Worm (Caenorhabditis elegans) whole organism, L1 larva: ENCODE measurements around the gene hic-1.

ENCODE experiments used
- C34B4.2 ChIP-seq: sonication (generic microtip); optimal IDR thresholded peaks from 2 replicates; lab custom pipeline; 2017; ENCODE audit warnings: mild to moderate bottlenecking, missing genetic modification characterization, missing compliant biosample characterization
- aha-1 ChIP-seq: fragments of 150-350 bp; optimal IDR thresholded peaks from 2 replicates; lab custom pipeline; 2014; ENCODE audit warnings: missing biosample characterization, missing genetic modification characterization
- ceh-82 ChIP-seq, 3 experiments: fragments of 150-350 bp in 1 of 3; sonication (generic microtip) in 2 of 3; optimal IDR thresholded peaks; 2 replicates each; lab custom pipeline; 2014 to 2017; ENCODE audit warnings: missing biosample characterization in 3 of 3, missing genetic modification characterization in 3 of 3
- dsc-1 ChIP-seq: sonication (generic microtip); optimal IDR thresholded peaks from 2 replicates; lab custom pipeline; 2016; ENCODE audit warnings: mild to moderate bottlenecking, missing genetic modification characterization, missing compliant biosample characterization
- efl-1 ChIP-seq, 4 experiments: fragments of 150-350 bp; optimal IDR thresholded peaks in 3 of 4; peaks in 1 of 4; 1 replicate in 1 of 4; 2 replicates in 3 of 4; lab custom pipeline; 2014; ENCODE audit warnings: missing biosample characterization in 2 of 4, missing genetic modification characterization in 2 of 4, missing genetic modification reagents in 2 of 4
- egl-13 ChIP-seq: sonication (generic microtip); optimal IDR thresholded peaks from 2 replicates; lab custom pipeline; 2016; ENCODE audit warnings: missing genotype, missing genetic modification reagents, missing genetic modification characterization, missing compliant biosample characterization
- elt-2 ChIP-seq: sonication (generic microtip); optimal IDR thresholded peaks from 2 replicates; lab custom pipeline; 2016; ENCODE audit warnings: missing genetic modification characterization, mild to moderate bottlenecking, inconsistent platforms, missing compliant biosample characterization, missing genetic modification reagents
- fkh-4 ChIP-seq: sonication (generic microtip); optimal IDR thresholded peaks from 2 replicates; lab custom pipeline; 2016; ENCODE audit warnings: missing compliant biosample characterization, missing genetic modification characterization, borderline replicate concordance
- fkh-8 ChIP-seq: sonication (generic microtip); optimal IDR thresholded peaks from 2 replicates; lab custom pipeline; 2016; ENCODE audit warnings: mild to moderate bottlenecking, missing genetic modification characterization, missing compliant biosample characterization
- irx-1 ChIP-seq: sonication (generic microtip); optimal IDR thresholded peaks from 2 replicates; lab custom pipeline; 2016; ENCODE audit warnings: missing genetic modification characterization, missing compliant biosample characterization
- jun-1 ChIP-seq: fragments of 150-350 bp; optimal IDR thresholded peaks from 2 replicates; lab custom pipeline; 2014; ENCODE audit warnings: missing biosample characterization, missing genetic modification reagents, missing genetic modification characterization
- lin-13 ChIP-seq: fragments of 150-350 bp; optimal IDR thresholded peaks from 2 replicates; lab custom pipeline; 2014; ENCODE audit warnings: missing biosample characterization, missing genetic modification reagents, missing genetic modification characterization
- lin-14 ChIP-seq: fragments of 200-800 bp; sonication (Bioruptor generic); optimal IDR thresholded peaks from 2 replicates; lab custom pipeline; 2018; ENCODE audit warnings: mild to moderate bottlenecking, missing genetic modification characterization, moderate library complexity, missing compliant biosample characterization
- lin-35 ChIP-seq, 2 experiments: fragments of 150-350 bp; optimal IDR thresholded peaks; 2 replicates each; lab custom pipeline; 2014; ENCODE audit warnings: missing biosample characterization in 2 of 2, missing genetic modification characterization in 2 of 2, missing genetic modification reagents in 2 of 2
- nhr-19 ChIP-seq: fragments of 200-800 bp; sonication (Bioruptor generic); conservative IDR thresholded peaks from 2 replicates; pipeline ENCODE4 v1.3.6; 2022; ENCODE audit warnings: missing genetic modification characterization, missing compliant biosample characterization
- nhr-28 ChIP-seq: fragments of 150-350 bp; optimal IDR thresholded peaks from 2 replicates; lab custom pipeline; 2014; ENCODE audit warnings: missing biosample characterization, missing genetic modification characterization
- nhr-47 ChIP-seq: sonication (generic microtip); optimal IDR thresholded peaks from 2 replicates; lab custom pipeline; 2016; ENCODE audit warnings: mild to moderate bottlenecking, missing genetic modification characterization, moderate library complexity, missing compliant biosample characterization
- nhr-85 ChIP-seq: sonication (generic microtip); peaks from one replicate; lab custom pipeline; 2016; ENCODE audit warnings: missing genetic modification characterization, inconsistent platforms, missing compliant biosample characterization
- pqm-1 ChIP-seq: sonication (generic microtip); optimal IDR thresholded peaks from 3 replicates; lab custom pipeline; 2017; ENCODE audit warnings: missing biosample characterization, missing genetic modification characterization
- sox-4 ChIP-seq: sonication (generic microtip); optimal IDR thresholded peaks from 2 replicates; lab custom pipeline; 2016; ENCODE audit warnings: missing genetic modification characterization, missing compliant biosample characterization
- tlp-1 ChIP-seq: fragments of 150-350 bp; optimal IDR thresholded peaks from 2 replicates; lab custom pipeline; 2014; ENCODE audit warnings: missing biosample characterization, missing genetic modification characterization
- unc-130 ChIP-seq: fragments of 150-350 bp; optimal IDR thresholded peaks from 2 replicates; lab custom pipeline; 2017; ENCODE audit warnings: missing biosample characterization, missing genetic modification characterization, inconsistent platforms
- unc-30 ChIP-seq: sonication (generic microtip); optimal IDR thresholded peaks from 2 replicates; lab custom pipeline; 2017; ENCODE audit warnings: missing biosample characterization, missing genetic modification characterization
- xbp-1 ChIP-seq: sonication (generic microtip); optimal IDR thresholded peaks from 2 replicates; lab custom pipeline; 2016; ENCODE audit warnings: missing genetic modification characterization, missing compliant biosample characterization
- zag-1 ChIP-seq: fragments of 150-350 bp; optimal IDR thresholded peaks from 2 replicates; lab custom pipeline; 2014; ENCODE audit warnings: missing biosample characterization, missing genetic modification characterization

Gene hic-1

DNA sequence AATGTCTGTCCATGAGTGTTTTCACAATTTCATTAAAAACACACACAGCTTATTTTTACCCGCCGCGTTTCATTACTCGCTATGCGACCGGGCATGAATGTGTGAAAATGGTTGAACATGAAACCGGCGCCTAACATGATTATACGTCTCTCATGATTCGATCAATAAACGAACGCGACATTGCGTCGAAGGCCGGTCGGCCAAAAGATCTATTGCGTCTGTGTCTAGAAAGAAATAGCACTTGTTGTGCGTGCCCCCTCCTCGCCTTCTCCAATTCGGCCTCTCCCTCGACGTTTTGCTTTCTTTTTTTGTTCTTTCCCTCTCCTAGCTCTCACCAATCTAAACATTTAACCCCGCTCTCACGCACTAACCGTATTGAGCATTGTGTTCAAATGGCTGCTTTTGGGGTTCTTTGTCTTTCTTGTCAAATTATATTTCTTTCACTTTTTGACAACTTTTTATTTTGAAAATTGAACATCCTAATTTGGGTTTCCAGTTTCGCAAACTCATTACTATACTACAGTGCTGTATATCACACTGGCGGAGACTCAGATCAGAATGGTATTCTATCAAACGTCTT is 47.5 kb downstream of the hic-1 start (continued):
- TF ChIP-seq fkh-4 (no peak), ceh-82 (tag; optimal IDR thresholded peaks at IDR 0.05; lab: Kevin White, UChicago) (no peak), aha-1 (tag; lab: Kevin White, UChicago) (no peak), C34B4.2 (tag; lab: Kevin White, UChicago) (no peak), dsc-1 (tag; lab: Kevin White, UChicago) (no peak), fkh-8 (no peak), lin-14 (GFP tag; lab: Kevin White, UChicago) (peak; percentile 65), egl-13 (tag; lab: Kevin White, UChicago) (no peak), xbp-1 (tag; lab: Kevin White, UChicago) (peak; percentile 10), unc-130 (no peak), zag-1 (tag; lab: Kevin White, UChicago) (no peak), unc-30 (tag; lab: Kevin White, UChicago) (no peak), lin-35 (GFP tag; optimal IDR thresholded peaks at IDR 0.05; lab: Kevin White, UChicago) (no peak), efl-1 (optimal IDR thresholded peaks at IDR 0.05; lab: Kevin White, UChicago) (no peak), efl-1 (GFP tag; optimal IDR thresholded peaks at IDR 0.05 in 1 of 2; lab: Kevin White, UChicago) (peak in 1 of 2 experiments; percentile 77), nhr-19 (no peak), nhr-47 (tag; lab: Kevin White, UChicago) (peak; percentile 8), nhr-85 (tag; lab: Kevin White, UChicago) (peak; percentile 10), irx-1 (tag; lab: Kevin White, UChicago) (no peak), nhr-28 (tag; lab: Kevin White, UChicago) (no peak), pqm-1 (no peak), tlp-1 (tag; lab: Kevin White, UChicago) (no peak), lin-13 (GFP tag; lab: Kevin White, UChicago) (no peak), elt-2 (tag; lab: Kevin White, UChicago) (no peak), jun-1 (tag; lab: Kevin White, UChicago) (no peak), sox-4 (tag; lab: Kevin White, UChicago) (no peak)
